Worm (Caenorhabditis elegans) whole organism, mixed stage, embryonic: Measurements from ENCODE around the gene nhr-173.

Experiments
- ceh-39 ChIP-seq: fragments of 150-350 bp; optimal IDR thresholded peaks from 2 replicates; lab custom pipeline; 2014; ENCODE audit warnings: missing biosample characterization, missing genetic modification characterization
- ceh-83 ChIP-seq: fragments of 200-800 bp; sonication (Bioruptor generic); optimal IDR thresholded peaks from 2 replicates; lab custom pipeline; 2018; ENCODE audit warnings: mild to moderate bottlenecking, missing genetic modification characterization, missing compliant biosample characterization
- nhr-12 ChIP-seq: fragments of 150-350 bp; optimal IDR thresholded peaks from 2 replicates; lab custom pipeline; 2014; ENCODE audit warnings: missing biosample characterization, missing genetic modification characterization
- nhr-28 ChIP-seq: fragments of 150-350 bp; optimal IDR thresholded peaks from 2 replicates; lab custom pipeline; 2014; ENCODE audit warnings: missing biosample characterization, missing genetic modification characterization
- pha-4 ChIP-seq: fragments of 150-350 bp; optimal IDR thresholded peaks from 2 replicates; lab custom pipeline; 2018; ENCODE audit warnings: missing biosample characterization, missing genetic modification reagents, missing genetic modification characterization
- snpc-4 ChIP-seq: fragments of 150-350 bp; optimal IDR thresholded peaks from 2 replicates; lab custom pipeline; 2014; ENCODE audit warnings: missing biosample characterization, missing genetic modification characterization
- unc-120 ChIP-seq: sonication (generic microtip); optimal IDR thresholded peaks from 2 replicates; lab custom pipeline; 2017; ENCODE audit warnings: missing genetic modification characterization, missing compliant biosample characterization; ENCODE audit not compliant: poor library complexity, severe bottlenecking
- ztf-11 ChIP-seq: fragments of 150-350 bp; optimal IDR thresholded peaks from 2 replicates; lab custom pipeline; 2014; ENCODE audit warnings: missing biosample characterization, missing genetic modification characterization

DNA sequence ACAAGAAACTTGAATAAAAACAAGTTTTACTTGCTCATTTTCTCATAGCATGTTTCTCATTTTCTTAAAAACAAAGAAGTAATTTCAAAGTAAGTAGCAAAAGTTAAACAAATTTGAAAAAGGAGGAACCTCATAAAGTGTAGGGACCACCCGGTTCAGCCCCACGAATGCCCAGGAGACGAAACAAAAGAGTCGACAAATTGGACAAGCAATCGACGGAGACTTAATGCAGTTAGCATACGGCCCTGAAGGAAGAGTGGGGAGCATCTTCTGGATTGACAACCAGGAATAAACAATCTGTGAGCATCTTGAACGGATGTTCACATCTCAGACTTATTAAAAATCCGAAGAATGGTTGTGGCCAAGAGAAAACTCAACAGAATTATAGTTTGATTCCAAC lies 36.3 kb downstream of the nhr-173 start:
- TF ChIP-seq nhr-12 (tag; lab: Kevin White, UChicago) (no peak), nhr-28 (tag; lab: Kevin White, UChicago) (no peak), ceh-83 (GFP tag; lab: Kevin White, UChicago) (no peak), unc-120 (tag; lab: Kevin White, UChicago) (no peak), pha-4 (tag; lab: Kevin White, UChicago) (no peak), snpc-4 (tag; lab: Kevin White, UChicago) (no peak), ztf-11 (tag; lab: Kevin White, UChicago) (no peak), ceh-39 (tag; lab: Kevin White, UChicago) (no peak)
